Worm (Caenorhabditis elegans) whole organism, early embryonic: ENCODE results near the gene Y55F3C.17.

Source experiments
- ama-1 ChIP-seq: fragments of 150-350 bp; optimal IDR thresholded peaks from 2 replicates; lab custom pipeline; 2014
- ceh-13 ChIP-seq: fragments of 200-800 bp; sonication (Bioruptor generic); optimal IDR thresholded peaks from 2 replicates; lab custom pipeline; 2018; ENCODE audit warnings: mild to moderate bottlenecking, missing genetic modification characterization, missing compliant biosample characterization
- ceh-36 ChIP-seq: sonication (generic microtip); optimal IDR thresholded peaks from 2 replicates; lab custom pipeline; 2016; ENCODE audit warnings: missing genetic modification characterization, inconsistent platforms, missing compliant biosample characterization
- ets-7 ChIP-seq: sonication (generic microtip); optimal IDR thresholded peaks from 2 replicates; lab custom pipeline; 2016; ENCODE audit warnings: missing genotype, missing genetic modification characterization, missing compliant biosample characterization
- flt-1 ChIP-seq: fragments of 200-800 bp; sonication (Bioruptor generic); IDR thresholded peaks from 2 replicates; pipeline ENCODE4 v1.3.6; 2022; ENCODE audit warnings: missing genetic modification characterization, missing compliant biosample characterization
- hmg-4 ChIP-seq: fragments of 200-800 bp; sonication (Bioruptor generic); optimal IDR thresholded peaks from 2 replicates; lab custom pipeline; 2018; ENCODE audit warnings: mild to moderate bottlenecking, missing genetic modification characterization, missing compliant biosample characterization
- hnd-1 ChIP-seq: sonication (generic microtip); optimal IDR thresholded peaks from 2 replicates; lab custom pipeline; 2016; ENCODE audit warnings: missing genetic modification characterization, missing compliant biosample characterization
- tbx-11 ChIP-seq: fragments of 200-800 bp; sonication (Bioruptor generic); IDR thresholded peaks from 2 replicates; pipeline ENCODE4 v1.3.6; 2022; ENCODE audit warnings: missing genetic modification characterization, missing compliant biosample characterization
- tbx-37 ChIP-seq: fragments of 200-800 bp; sonication (Bioruptor generic); conservative IDR thresholded peaks from 2 replicates; pipeline ENCODE4 v1.3.6; 2022; ENCODE audit warnings: missing genetic modification reagents, missing genetic modification characterization, missing compliant biosample characterization
- tra-4 ChIP-seq: sonication (generic microtip); optimal IDR thresholded peaks from 2 replicates; lab custom pipeline; 2017; ENCODE audit warnings: missing genetic modification characterization, missing compliant biosample characterization

DNA sequence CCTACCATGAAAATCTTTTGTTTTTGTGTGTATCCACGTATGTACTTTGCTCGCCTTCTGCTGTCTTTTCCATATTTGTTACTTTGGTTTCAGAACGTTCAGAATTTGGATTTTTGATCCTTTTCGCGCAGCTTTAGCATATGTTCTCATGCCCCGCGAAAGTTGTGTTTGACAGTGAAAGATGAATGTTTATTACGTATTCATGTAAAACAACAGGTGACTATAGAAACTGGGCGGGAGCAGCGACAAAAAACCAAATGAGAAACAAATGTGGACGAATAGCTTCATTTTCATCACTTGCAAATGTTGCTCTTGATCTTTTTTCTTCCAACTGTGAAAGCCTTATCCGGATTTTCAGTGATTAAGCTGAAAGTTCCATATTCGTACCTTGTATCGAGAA lies 18.1 kb upstream of the Y55F3C.17 start, which contains the start of gene clec-164:
- TF ChIP-seq ceh-13 (GFP tag; lab: Kevin White, UChicago) (no peak), hmg-4 (GFP tag; lab: Kevin White, UChicago) (no peak), ama-1 (lab: Kevin White, UChicago) (no peak), flt-1 (no peak), tbx-37 (no peak), ceh-36 (tag; lab: Kevin White, UChicago) (no peak), tbx-11 (no peak), ets-7 (tag; lab: Kevin White, UChicago) (no peak), tra-4 (tag; lab: Kevin White, UChicago) (no peak), hnd-1 (tag; lab: Kevin White, UChicago) (no peak)
